Fruit fly (Drosophila melanogaster) whole organism: Measurements from ENCODE around the gene CG34266.

ENCODE experiments used
- CG8478 ChIP-seq: fragments of >200 bp; optimal IDR thresholded peaks from 2 replicates; lab custom pipeline; 2018; ENCODE audit warnings: inconsistent platforms
- psq ChIP-seq: fragments of >200 bp; optimal IDR thresholded peaks from 2 replicates; lab custom pipeline; 2017
- usp ChIP-seq: fragments of >200 bp; optimal IDR thresholded peaks from 2 replicates; lab custom pipeline; 2017; ENCODE audit warnings: missing biosample characterization, missing genetic modification characterization, mixed read lengths

DNA sequence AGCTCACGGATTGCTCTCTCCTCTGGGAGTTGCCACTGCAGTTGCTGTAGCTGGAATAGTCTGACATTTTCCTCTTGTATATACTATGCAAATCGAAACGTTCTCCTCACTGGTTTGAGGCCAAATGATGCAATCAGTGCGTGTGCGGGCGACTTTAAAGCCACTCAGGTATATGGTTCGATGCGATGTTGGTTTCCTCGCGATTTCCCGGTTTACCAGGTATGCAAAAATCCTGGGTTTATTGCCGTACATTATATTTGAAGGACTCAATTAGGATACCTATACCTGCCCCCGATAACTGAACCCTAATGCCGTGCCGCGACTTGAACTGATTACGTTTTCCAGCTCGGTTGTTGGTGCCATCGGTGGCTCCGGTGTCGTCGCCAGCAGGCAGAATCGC is 32.2 kb downstream of the CG34266 start, which contains the start of gene CG13712:
- TF ChIP-seq psq (lab: Kevin White, UChicago) (no peak), usp (GFP tag; lab: Kevin White, UChicago) (no peak), CG8478 (lab: Kevin White, UChicago) (no peak)
